Fruit fly (Drosophila melanogaster): ENCODE results near the gene CG17377.

Gene CG17377

DNA sequence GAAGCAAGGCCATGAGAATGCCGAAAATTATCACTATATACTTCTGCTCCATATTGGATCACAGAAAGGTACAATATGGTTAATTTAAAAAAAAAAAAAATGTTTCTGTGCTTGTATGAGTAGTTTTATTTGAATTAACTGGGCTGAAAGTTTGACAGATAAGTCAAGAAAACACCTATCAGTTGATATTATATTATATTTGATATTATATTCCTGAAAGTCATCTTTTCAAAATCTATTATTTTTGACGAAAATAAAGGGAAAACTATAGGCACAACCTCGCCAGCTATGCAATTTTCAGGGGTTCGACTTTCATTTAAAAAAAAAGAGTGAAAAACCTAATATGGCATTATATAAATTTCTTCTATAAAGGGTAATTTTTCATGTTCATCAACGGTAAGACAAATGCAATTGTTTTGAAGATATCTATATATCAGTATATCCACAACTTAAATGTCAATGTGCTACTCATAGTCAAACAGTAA lies 3.8 kb downstream of the CG17377 start, which contains the start of the genes nrv2 and CG43610:
Gene nrv2 (minus strand): TSS at position 101 of the 485 bp plus-strand sequence.
Gene CG43610 (plus strand): TSS at position 435 of the 485 bp plus-strand sequence.
- TF ChIP-seq fru (GFP tag; optimal IDR thresholded peaks at IDR 0.05): no peak
- TF ChIP-seq jim (GFP tag; optimal IDR thresholded peaks at IDR 0.05): no peak
- TF ChIP-seq woc (GFP tag; optimal IDR thresholded peaks at IDR 0.05): no peak
- TF ChIP-seq Abd-B (GFP tag; optimal IDR thresholded peaks at IDR 0.05): no peak
- TF ChIP-seq Dif (GFP tag; optimal IDR thresholded peaks at IDR 0.05; ENCODE audit: partially characterized antibody): no peak
- TF ChIP-seq h (GFP tag; optimal IDR thresholded peaks at IDR 0.05): no peak
- TF ChIP-seq ey (GFP tag; optimal IDR thresholded peaks at IDR 0.05): no peak
- TF ChIP-seq brk (GFP tag; optimal IDR thresholded peaks at IDR 0.05): no peak
- no peak for TF ChIP-seq Dfd (GFP tag; optimal IDR thresholded peaks at IDR 0.05)

- TF ChIP-seq psq (GFP tag; optimal IDR thresholded peaks at IDR 0.05): no peak
- peak; percentile 20 for TF ChIP-seq br (GFP tag; optimal IDR thresholded peaks at IDR 0.05)
- TF ChIP-seq h (GFP tag; optimal IDR thresholded peaks at IDR 0.05): peak; percentile 16
- no peak for TF ChIP-seq usp (GFP tag; optimal IDR thresholded peaks at IDR 0.05)
- no peak for TF ChIP-seq woc (GFP tag; optimal IDR thresholded peaks at IDR 0.05)
- TF ChIP-seq Sp1 (GFP tag; optimal IDR thresholded peaks at IDR 0.05): no peak
- TF ChIP-seq pan (optimal IDR thresholded peaks at IDR 0.05): no peak
- no peak for TF ChIP-seq CG9705 (GFP tag; optimal IDR thresholded peaks at IDR 0.05)
- peak; percentile 6 for TF ChIP-seq Hr83 (GFP tag; optimal IDR thresholded peaks at IDR 0.05; ENCODE audit: poor library complexity, severe bottlenecking)
- no peak for TF ChIP-seq Hr78 (GFP tag; optimal IDR thresholded peaks at IDR 0.05)
- TF ChIP-seq dmrt93B (GFP tag; optimal IDR thresholded peaks at IDR 0.05): no peak
- no peak for TF ChIP-seq Mio (GFP tag; optimal IDR thresholded peaks at IDR 0.05)
- no peak for TF ChIP-seq Dif (GFP tag; optimal IDR thresholded peaks at IDR 0.05; ENCODE audit: partially characterized antibody)
- TF ChIP-seq dl (GFP tag; optimal IDR thresholded peaks at IDR 0.05; ENCODE audit: insufficient read depth in 1 of 2, partially characterized antibody in 2 of 2): no peak
- no peak for TF ChIP-seq Jra (GFP tag; optimal IDR thresholded peaks at IDR 0.05)
- no peak for TF ChIP-seq GATAd (GFP tag; optimal IDR thresholded peaks at IDR 0.05)
- peak; percentile 85 for TF ChIP-seq Myc (optimal IDR thresholded peaks at IDR 0.05)
- peak; percentile 10 for TF ChIP-seq fru (GFP tag; optimal IDR thresholded peaks at IDR 0.05)
- TF ChIP-seq CG32264 (GFP tag; optimal IDR thresholded peaks at IDR 0.05): no peak
- peak; percentile 2 for TF ChIP-seq ey (GFP tag; optimal IDR thresholded peaks at IDR 0.05)
- TF ChIP-seq Abd-B (GFP tag; optimal IDR thresholded peaks at IDR 0.05): no peak
- TF ChIP-seq HLH106 (tag; optimal IDR thresholded peaks at IDR 0.05): peak; percentile 18
- TF ChIP-seq Rel (GFP tag; optimal IDR thresholded peaks at IDR 0.05): no peak
- no peak for TF ChIP-seq Rel (tag; optimal IDR thresholded peaks at IDR 0.05)
- no peak for TF ChIP-seq foxo (GFP tag; optimal IDR thresholded peaks at IDR 0.05)
- peak; percentile 19 for TF ChIP-seq tai (GFP tag; optimal IDR thresholded peaks at IDR 0.05)
- no peak for TF ChIP-seq OdsH (GFP tag; optimal IDR thresholded peaks at IDR 0.05)
- peak; percentile 38 for TF ChIP-seq sv (GFP tag; optimal IDR thresholded peaks at IDR 0.05)
- peak; percentile 35 for TF ChIP-seq sage (GFP tag; optimal IDR thresholded peaks at IDR 0.05)
- TF ChIP-seq lola (GFP tag; optimal IDR thresholded peaks at IDR 0.05): no peak
- no peak for TF ChIP-seq brk (GFP tag; optimal IDR thresholded peaks at IDR 0.05)
- no peak for TF ChIP-seq N (GFP tag; optimal IDR thresholded peaks at IDR 0.05)
- TF ChIP-seq Dfd (GFP tag; optimal IDR thresholded peaks at IDR 0.05): no peak
- TF ChIP-seq CrebA (GFP tag; optimal IDR thresholded peaks at IDR 0.05; ENCODE audit: borderline replicate concordance): no peak
- TF ChIP-seq rgr (GFP tag; optimal IDR thresholded peaks at IDR 0.05): peak; percentile 8
- no peak for TF ChIP-seq Vsx2 (GFP tag; optimal IDR thresholded peaks at IDR 0.05; ENCODE audit: partially characterized antibody)
- no peak for TF ChIP-seq jim (GFP tag; optimal IDR thresholded peaks at IDR 0.05)
- TF ChIP-seq Hnf4 (GFP tag; optimal IDR thresholded peaks at IDR 0.05): peak; percentile 24
- TF ChIP-seq dsf (GFP tag; optimal IDR thresholded peaks at IDR 0.05; ENCODE audit: borderline replicate concordance): no peak
Measured at dm6 chr2L:6797408-6797807, 5.2 kb downstream of the CG17377 start.

All from whole organism, wandering third instar larva.